Worm (Caenorhabditis elegans) whole organism, late embryonic: ENCODE results near the gene stip-1.

Experiments
- F13H6.1 ChIP-seq: sonication (generic microtip); optimal IDR thresholded peaks from 2 replicates; lab custom pipeline; 2016; ENCODE audit warnings: missing genetic modification characterization, missing compliant biosample characterization
- K02D7.2 ChIP-seq: sonication (generic microtip); optimal IDR thresholded peaks from 2 replicates; lab custom pipeline; 2017; ENCODE audit warnings: mild to moderate bottlenecking, missing genetic modification characterization, missing compliant biosample characterization
- K09A11.1 ChIP-seq: sonication (generic microtip); optimal IDR thresholded peaks from 2 replicates; lab custom pipeline; 2017; ENCODE audit warnings: antibody characterized with exemption, mild to moderate bottlenecking, missing genetic modification characterization, missing compliant biosample characterization; ENCODE audit not compliant: insufficient read depth
- ceh-18 ChIP-seq: sonication (generic microtip); optimal IDR thresholded peaks from 2 replicates; lab custom pipeline; 2016; ENCODE audit warnings: missing genetic modification characterization, missing compliant biosample characterization
- ceh-19 ChIP-seq: fragments of 200-800 bp; sonication (Bioruptor generic); optimal IDR thresholded peaks from 2 replicates; lab custom pipeline; 2018; ENCODE audit warnings: mild to moderate bottlenecking, missing genetic modification characterization, missing compliant biosample characterization
- ceh-2 ChIP-seq: sonication (generic microtip); optimal IDR thresholded peaks from 2 replicates; lab custom pipeline; 2016; ENCODE audit warnings: missing genotype, missing genetic modification characterization, missing compliant biosample characterization
- ceh-22 ChIP-seq: sonication (generic microtip); optimal IDR thresholded peaks from 2 replicates; lab custom pipeline; 2017; ENCODE audit warnings: missing biosample characterization, missing genetic modification characterization
- ceh-24 ChIP-seq: sonication (generic microtip); optimal IDR thresholded peaks from 2 replicates; lab custom pipeline; 2016; ENCODE audit warnings: mild to moderate bottlenecking, missing genetic modification characterization, missing compliant biosample characterization
- ceh-31 ChIP-seq: sonication (generic microtip); optimal IDR thresholded peaks from 2 replicates; lab custom pipeline; 2016; ENCODE audit warnings: missing genetic modification characterization, missing compliant biosample characterization
- ceh-34 ChIP-seq: sonication (generic microtip); optimal IDR thresholded peaks from 2 replicates; lab custom pipeline; 2016; ENCODE audit warnings: mild to moderate bottlenecking, missing genetic modification characterization, missing compliant biosample characterization
- ceh-6 ChIP-seq: fragments of 200-800 bp; sonication (Bioruptor generic); optimal IDR thresholded peaks from 2 replicates; lab custom pipeline; 2018; ENCODE audit warnings: mild to moderate bottlenecking, missing genetic modification characterization, missing compliant biosample characterization
- ceh-9 ChIP-seq: sonication (generic microtip); optimal IDR thresholded peaks from 2 replicates; lab custom pipeline; 2016; ENCODE audit warnings: mild to moderate bottlenecking, missing genetic modification characterization, inconsistent platforms, missing compliant biosample characterization
- che-1 ChIP-seq: sonication (generic microtip); optimal IDR thresholded peaks from 2 replicates; lab custom pipeline; 2016; ENCODE audit warnings: mild to moderate bottlenecking, missing genetic modification characterization, missing compliant biosample characterization
- dmd-4 ChIP-seq: sonication (generic microtip); optimal IDR thresholded peaks from 2 replicates; lab custom pipeline; 2016; ENCODE audit warnings: borderline replicate concordance, missing genetic modification characterization, missing compliant biosample characterization
- dve-1 ChIP-seq: sonication (generic microtip); optimal IDR thresholded peaks from 2 replicates; lab custom pipeline; 2017; ENCODE audit warnings: antibody characterized with exemption, mild to moderate bottlenecking, missing genetic modification characterization, missing compliant biosample characterization
- elt-4 ChIP-seq: sonication (generic microtip); optimal IDR thresholded peaks from 2 replicates; lab custom pipeline; 2016; ENCODE audit warnings: missing genetic modification characterization, missing compliant biosample characterization
- ets-4 ChIP-seq: sonication (generic microtip); optimal IDR thresholded peaks from 2 replicates; lab custom pipeline; 2016; ENCODE audit warnings: missing genetic modification characterization, missing compliant biosample characterization
- eyg-1 ChIP-seq: sonication (generic microtip); optimal IDR thresholded peaks from 2 replicates; lab custom pipeline; 2016; ENCODE audit warnings: missing genotype, missing genetic modification characterization, missing compliant biosample characterization
- fax-1 ChIP-seq: sonication (generic microtip); optimal IDR thresholded peaks from 2 replicates; lab custom pipeline; 2016; ENCODE audit warnings: missing genotype, missing genetic modification characterization, missing compliant biosample characterization
- fkh-10 ChIP-seq: fragments of 150-350 bp; optimal IDR thresholded peaks from 2 replicates; lab custom pipeline; 2014; ENCODE audit warnings: missing biosample characterization, missing genetic modification reagents, missing genetic modification characterization
- gmeb-2 ChIP-seq: sonication (generic microtip); optimal IDR thresholded peaks from 2 replicates; lab custom pipeline; 2016; ENCODE audit warnings: missing genetic modification characterization, inconsistent platforms, missing compliant biosample characterization
- hlh-15 ChIP-seq: sonication (generic microtip); optimal IDR thresholded peaks from 2 replicates; lab custom pipeline; 2016; ENCODE audit warnings: missing genetic modification characterization, missing compliant biosample characterization
- hlh-30 ChIP-seq: sonication (generic microtip); optimal IDR thresholded peaks from 2 replicates; lab custom pipeline; 2017; ENCODE audit warnings: antibody characterized with exemption, missing genetic modification characterization, missing compliant biosample characterization; ENCODE audit not compliant: insufficient read depth
- hlh-6 ChIP-seq: sonication (generic microtip); optimal IDR thresholded peaks from 2 replicates; lab custom pipeline; 2016; ENCODE audit warnings: missing genotype, missing genetic modification characterization, missing compliant biosample characterization
- hlh-8 ChIP-seq: sonication (generic microtip); optimal IDR thresholded peaks from 2 replicates; lab custom pipeline; 2016; ENCODE audit warnings: missing genotype, missing genetic modification characterization, missing compliant biosample characterization
- madf-2 ChIP-seq: sonication (generic microtip); optimal IDR thresholded peaks from 2 replicates; lab custom pipeline; 2017; ENCODE audit warnings: missing genetic modification characterization, missing compliant biosample characterization
- mec-3 ChIP-seq: sonication (generic microtip); optimal IDR thresholded peaks from 2 replicates; lab custom pipeline; 2016; ENCODE audit warnings: borderline replicate concordance, missing genetic modification characterization, missing compliant biosample characterization
- nfya-1 ChIP-seq: sonication (generic microtip); optimal IDR thresholded peaks from 2 replicates; lab custom pipeline; 2017; ENCODE audit warnings: missing genetic modification characterization, mild to moderate bottlenecking, missing compliant biosample characterization, antibody characterized with exemption, moderate library complexity
- nhr-232 ChIP-seq: sonication (generic microtip); optimal IDR thresholded peaks from 2 replicates; lab custom pipeline; 2016; ENCODE audit warnings: missing genetic modification characterization, missing compliant biosample characterization
- npax-4 ChIP-seq: sonication (generic microtip); optimal IDR thresholded peaks from 2 replicates; lab custom pipeline; 2016; ENCODE audit warnings: missing genetic modification characterization, missing compliant biosample characterization
- odd-2 ChIP-seq: sonication (generic microtip); optimal IDR thresholded peaks from 2 replicates; lab custom pipeline; 2017; ENCODE audit warnings: antibody characterized with exemption, mild to moderate bottlenecking, missing genetic modification characterization, missing compliant biosample characterization
- pat-9 ChIP-seq: fragments of 200-800 bp; sonication (Bioruptor generic); optimal IDR thresholded peaks from 2 replicates; lab custom pipeline; 2018; ENCODE audit warnings: mild to moderate bottlenecking, missing genetic modification characterization, moderate library complexity, missing compliant biosample characterization
- pax-1 ChIP-seq: fragments of 150-350 bp; optimal IDR thresholded peaks from 2 replicates; lab custom pipeline; 2014; ENCODE audit warnings: missing biosample characterization, missing genetic modification characterization
- pha-2 ChIP-seq: sonication (generic microtip); optimal IDR thresholded peaks from 2 replicates; lab custom pipeline; 2017; ENCODE audit warnings: mild to moderate bottlenecking, missing genetic modification characterization, missing compliant biosample characterization
- pha-4 ChIP-seq: fragments of 150-350 bp; optimal IDR thresholded peaks from 2 replicates; lab custom pipeline; 2018; ENCODE audit warnings: missing biosample characterization, missing genetic modification reagents, missing genetic modification characterization
- pqm-1 ChIP-seq: sonication (generic microtip); optimal IDR thresholded peaks from 2 replicates; lab custom pipeline; 2016; ENCODE audit warnings: missing genetic modification characterization, missing compliant biosample characterization
- pros-1 ChIP-seq: fragments of 150-350 bp; optimal IDR thresholded peaks from 2 replicates; lab custom pipeline; 2014; ENCODE audit warnings: missing biosample characterization, missing genetic modification reagents, missing genetic modification characterization
- ref-2 ChIP-seq: sonication (generic microtip); optimal IDR thresholded peaks from 2 replicates; lab custom pipeline; 2016; ENCODE audit warnings: missing genetic modification characterization, missing compliant biosample characterization
- sdc-2 ChIP-seq: sonication (generic microtip); optimal IDR thresholded peaks from 2 replicates; lab custom pipeline; 2016; ENCODE audit warnings: missing genotype, missing genetic modification characterization, missing compliant biosample characterization
- syd-9 ChIP-seq: sonication (generic microtip); optimal IDR thresholded peaks from 2 replicates; lab custom pipeline; 2016; ENCODE audit warnings: mild to moderate bottlenecking, missing genetic modification characterization, moderate library complexity, missing compliant biosample characterization
- tbx-2 ChIP-seq: sonication (generic microtip); optimal IDR thresholded peaks from 2 replicates; lab custom pipeline; 2016; ENCODE audit warnings: missing genetic modification characterization, missing compliant biosample characterization
- tbx-7 ChIP-seq: sonication (generic microtip); optimal IDR thresholded peaks from 2 replicates; lab custom pipeline; 2016; ENCODE audit warnings: missing genotype, missing genetic modification characterization, missing compliant biosample characterization
- unc-3 ChIP-seq, 2 experiments: fragments of 200-800 bp in 1 of 2; sonication (Bioruptor generic) in 1 of 2; sonication (generic microtip) in 1 of 2; conservative IDR thresholded peaks in 1 of 2; optimal IDR thresholded peaks in 1 of 2; 2 replicates each; pipeline versions ENCODE4 v1.3.6 to Lab custom; 2016 to 2022; ENCODE audit warnings: missing compliant biosample characterization in 2 of 2, missing genetic modification characterization in 2 of 2, missing genetic modification reagents in 1 of 2
- unc-55 ChIP-seq: sonication (generic microtip); optimal IDR thresholded peaks from 2 replicates; lab custom pipeline; 2017; ENCODE audit warnings: missing biosample characterization, missing genetic modification reagents, missing genetic modification characterization
- unc-86 ChIP-seq: sonication (generic microtip); optimal IDR thresholded peaks from 2 replicates; lab custom pipeline; 2016; ENCODE audit warnings: missing genetic modification characterization, missing compliant biosample characterization
- zip-5 ChIP-seq: sonication (generic microtip); optimal IDR thresholded peaks from 2 replicates; lab custom pipeline; 2016; ENCODE audit warnings: missing genetic modification characterization, missing compliant biosample characterization
- ztf-16 ChIP-seq: sonication (generic microtip); optimal IDR thresholded peaks from 2 replicates; lab custom pipeline; 2017; ENCODE audit warnings: missing genetic modification characterization, missing compliant biosample characterization

The stip-1 gene

ce11 chrII:10384680-10385383 is 35.0 kb upstream of the stip-1 start, which contains the start of gene ztf-27 (continued):
- TF ChIP-seq unc-3 (GFP tag; conservative IDR thresholded peaks at IDR 0.05; lab: Robert Waterston, UW) (no peak), unc-3 (tag; optimal IDR thresholded peaks at IDR 0.05; lab: Kevin White, UChicago) (no peak), hlh-8 (no peak), ceh-31 (tag; lab: Kevin White, UChicago) (peak; percentile 27), ets-4 (tag; lab: Kevin White, UChicago) (no peak), ceh-22 (tag; lab: Kevin White, UChicago) (no peak), pros-1 (tag; lab: Kevin White, UChicago) (peak; percentile 23), fkh-10 (GFP tag; lab: Kevin White, UChicago) (no peak), hlh-6 (tag; lab: Kevin White, UChicago) (peak; percentile 7), hlh-30 (tag; lab: Kevin White, UChicago) (no peak), nhr-232 (tag; lab: Kevin White, UChicago) (no peak), pqm-1 (no peak), pat-9 (tag; lab: Kevin White, UChicago) (no peak), unc-86 (tag; lab: Kevin White, UChicago) (no peak), ceh-9 (tag; lab: Kevin White, UChicago) (no peak), ceh-24 (no peak), ceh-6 (GFP tag; lab: Kevin White, UChicago) (peak; percentile 4), F13H6.1 (tag; lab: Kevin White, UChicago) (peak; percentile 1)

DNA sequence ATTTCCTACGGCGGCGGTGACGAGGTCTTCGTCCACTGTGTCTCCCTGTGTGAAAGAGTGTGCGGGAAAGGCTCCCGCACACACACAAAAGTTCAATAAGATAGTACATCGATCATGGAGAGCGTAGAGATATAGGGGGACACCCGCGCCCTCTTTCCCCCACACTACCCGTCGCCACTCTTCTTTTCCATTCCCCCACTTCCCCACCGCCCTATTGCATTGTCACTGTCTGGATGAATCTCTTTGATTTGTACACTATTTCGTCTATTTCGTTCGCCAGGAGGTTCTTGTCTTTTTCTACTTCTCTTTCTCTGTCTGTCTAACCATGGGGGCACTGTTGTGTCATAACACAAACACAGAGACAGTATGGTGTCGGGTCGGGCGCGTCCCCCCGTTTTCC is 32.4 kb upstream of the stip-1 start:
- peak; percentile 71 for TF ChIP-seq nfya-1 (tag; lab: Kevin White, UChicago)
- TF ChIP-seq ceh-34 (tag; lab: Kevin White, UChicago): no peak
- no peak for TF ChIP-seq pha-4 (tag; lab: Kevin White, UChicago)
- TF ChIP-seq ets-4 (tag; lab: Kevin White, UChicago): peak; percentile 11
- no peak for TF ChIP-seq mec-3 (tag; lab: Kevin White, UChicago)
- TF ChIP-seq unc-55 (GFP tag; lab: Kevin White, UChicago): peak; percentile 62
- TF ChIP-seq pat-9 (tag; lab: Kevin White, UChicago): no peak
- no peak for TF ChIP-seq eyg-1 (tag; lab: Kevin White, UChicago)
- peak; percentile 6 for TF ChIP-seq ztf-16 (tag; lab: Kevin White, UChicago)
- TF ChIP-seq unc-86 (tag; lab: Kevin White, UChicago): no peak
- TF ChIP-seq zip-5: no peak
- TF ChIP-seq npax-4 (tag; lab: Kevin White, UChicago): no peak
- no peak for TF ChIP-seq gmeb-2 (tag; lab: Kevin White, UChicago)
- TF ChIP-seq F13H6.1 (tag; lab: Kevin White, UChicago): peak; percentile 24
- peak; percentile 58 for TF ChIP-seq ceh-18
- TF ChIP-seq hlh-30 (tag; lab: Kevin White, UChicago): peak; percentile 9
- no peak for TF ChIP-seq dmd-4 (tag; lab: Kevin White, UChicago)
- peak; percentile 29 for TF ChIP-seq dve-1 (tag; lab: Kevin White, UChicago)
- TF ChIP-seq elt-4 (tag; lab: Kevin White, UChicago): no peak
- no peak for TF ChIP-seq K02D7.2 (tag; lab: Kevin White, UChicago)
- TF ChIP-seq tbx-7: no peak
- no peak for TF ChIP-seq sdc-2
- peak; percentile 3 for TF ChIP-seq madf-2
- TF ChIP-seq K09A11.1 (tag; lab: Kevin White, UChicago): no peak
- no peak for TF ChIP-seq syd-9 (tag; lab: Kevin White, UChicago)
- peak; percentile 28 for TF ChIP-seq ceh-2 (tag; lab: Kevin White, UChicago)
- TF ChIP-seq ceh-19: no peak
- TF ChIP-seq ref-2 (tag; lab: Kevin White, UChicago): peak; percentile 8
- TF ChIP-seq pros-1 (tag; lab: Kevin White, UChicago): no peak
- no peak for TF ChIP-seq hlh-6 (tag; lab: Kevin White, UChicago)
- no peak for TF ChIP-seq pax-1 (tag; lab: Kevin White, UChicago)
- TF ChIP-seq nhr-232 (tag; lab: Kevin White, UChicago): no peak
- no peak for TF ChIP-seq hlh-8
- TF ChIP-seq pha-2 (tag; lab: Kevin White, UChicago): no peak
- no peak for TF ChIP-seq odd-2 (tag; lab: Kevin White, UChicago)
- peak; percentile 33 for TF ChIP-seq ceh-31 (tag; lab: Kevin White, UChicago)
- TF ChIP-seq tbx-2: peak; percentile 41
- no peak for TF ChIP-seq che-1
- no peak for TF ChIP-seq hlh-15 (tag; lab: Kevin White, UChicago)
- no peak for TF ChIP-seq fax-1 (tag; lab: Kevin White, UChicago)
